Fruit fly (Drosophila melanogaster) whole organism, embryonic: ENCODE results near the gene Rcd5.

Experiments used
- ATbp ChIP-seq: fragments of 200-800 bp; sonication (Bioruptor generic); optimal IDR thresholded peaks from 2 replicates; lab custom pipeline; 2017; ENCODE audit warnings: missing biosample characterization, mild to moderate bottlenecking, missing genetic modification characterization, missing genetic modification reagents
- Aef1 ChIP-seq: fragments of 200-800 bp; sonication (Bioruptor generic); IDR thresholded peaks from 3 replicates; pipeline ENCODE4 v1.3.6; 2022; ENCODE audit warnings: missing biosample characterization, missing genetic modification characterization
- CG10321 ChIP-seq: fragments of 200-800 bp; sonication (Bioruptor generic); IDR thresholded peaks from 2 replicates; pipeline ENCODE4 v1.3.6; 2022; ENCODE audit warnings: missing biosample characterization, missing genetic modification characterization
- CG12071 ChIP-seq: fragments of 200-800 bp; sonication (Bioruptor generic); optimal IDR thresholded peaks from 3 replicates; lab custom pipeline; 2018; ENCODE audit warnings: missing biosample characterization, mild to moderate bottlenecking, missing genetic modification characterization
- CG12299 ChIP-seq: fragments of 200-800 bp; sonication (Bioruptor generic); optimal IDR thresholded peaks from 2 replicates; lab custom pipeline; 2018; ENCODE audit warnings: missing biosample characterization, mild to moderate bottlenecking, missing genetic modification characterization
- CG12659 ChIP-seq: fragments of 200-800 bp; sonication (Bioruptor generic); optimal IDR thresholded peaks from 3 replicates; lab custom pipeline; 2017; ENCODE audit warnings: mild to moderate bottlenecking, missing biosample characterization, missing genetic modification reagents, missing genetic modification characterization
- CG12744 ChIP-seq: fragments of 200-800 bp; sonication (Bioruptor generic); optimal IDR thresholded peaks from 2 replicates; lab custom pipeline; 2016; ENCODE audit warnings: missing biosample characterization, missing genetic modification characterization
- CG13287 ChIP-seq: fragments of 200-800 bp; sonication (Bioruptor generic); IDR thresholded peaks from 2 replicates; pipeline ENCODE4 v1.3.6; 2022; ENCODE audit warnings: missing biosample characterization, missing genetic modification characterization; ENCODE audit not compliant: partially characterized antibody
- CG13775 ChIP-seq: fragments of 200-800 bp; sonication (Bioruptor generic); optimal IDR thresholded peaks from 3 replicates; lab custom pipeline; 2017; ENCODE audit warnings: missing biosample characterization, mild to moderate bottlenecking, missing genetic modification characterization
- CG14860 ChIP-seq: fragments of 200-800 bp; sonication (Bioruptor generic); IDR thresholded peaks from 3 replicates; pipeline ENCODE4 v1.3.6; 2022; ENCODE audit warnings: missing biosample characterization, missing genetic modification characterization; ENCODE audit not compliant: partially characterized antibody
- CG15514 ChIP-seq: fragments of 200-800 bp; sonication (Bioruptor generic); optimal IDR thresholded peaks from 3 replicates; lab custom pipeline; 2017; ENCODE audit warnings: missing biosample characterization, missing genetic modification characterization, mild to moderate bottlenecking, moderate library complexity, missing genetic modification reagents
- CG1602 ChIP-seq: fragments of 200-800 bp; sonication (Bioruptor generic); optimal IDR thresholded peaks from 3 replicates; lab custom pipeline; 2016; ENCODE audit warnings: missing biosample characterization, missing genetic modification characterization
- CG1603 ChIP-seq: fragments of 200-800 bp; sonication (Bioruptor generic); optimal IDR thresholded peaks from 2 replicates; lab custom pipeline; 2019; ENCODE audit warnings: missing biosample characterization, mild to moderate bottlenecking, missing genetic modification characterization, moderate library complexity
- CG17361 ChIP-seq: fragments of 200-800 bp; sonication (Bioruptor generic); IDR thresholded peaks from 3 replicates; pipeline ENCODE4 v1.3.6; 2022; ENCODE audit warnings: missing biosample characterization, missing genetic modification characterization
- CG4328 ChIP-seq: fragments of 200-800 bp; sonication (Bioruptor generic); optimal IDR thresholded peaks from 3 replicates; lab custom pipeline; 2017; ENCODE audit warnings: missing biosample characterization, missing genetic modification reagents, missing genetic modification characterization
- CG8388 ChIP-seq: fragments of 200-800 bp; sonication (Bioruptor generic); optimal IDR thresholded peaks from 2 replicates; lab custom pipeline; 2019; ENCODE audit warnings: missing biosample characterization, mild to moderate bottlenecking, missing genetic modification characterization, moderate library complexity
- CG9797 ChIP-seq: fragments of 200-800 bp; sonication (Bioruptor generic); optimal IDR thresholded peaks from 3 replicates; lab custom pipeline; 2018; ENCODE audit warnings: missing biosample characterization, mild to moderate bottlenecking, missing genetic modification characterization
- CoRest ChIP-seq: fragments of 200-800 bp; sonication (Bioruptor generic); optimal IDR thresholded peaks from 3 replicates; lab custom pipeline; 2018; ENCODE audit warnings: missing biosample characterization, mild to moderate bottlenecking, missing genetic modification characterization, moderate library complexity
- Dll ChIP-seq: fragments of 200-800 bp; sonication (Bioruptor generic); IDR thresholded peaks from 4 replicates; pipeline ENCODE4 v1.3.6; 2022; ENCODE audit warnings: missing biosample characterization, missing genetic modification characterization; ENCODE audit not compliant: partially characterized antibody
- Dp ChIP-seq: fragments of 200-800 bp; sonication (Bioruptor generic); optimal IDR thresholded peaks from 2 replicates; lab custom pipeline; 2018; ENCODE audit warnings: missing biosample characterization, mild to moderate bottlenecking, missing genetic modification characterization, moderate library complexity
- E2f2 ChIP-seq: fragments of 200-800 bp; sonication (Bioruptor generic); IDR thresholded peaks from 2 replicates; pipeline ENCODE4 v1.3.6; 2022; ENCODE audit warnings: missing biosample characterization, missing genetic modification characterization
- HmgD ChIP-seq: fragments of 200-800 bp; sonication (Bioruptor generic); optimal IDR thresholded peaks from 3 replicates; lab custom pipeline; 2016; ENCODE audit warnings: missing biosample characterization, missing genetic modification characterization
- Hmr ChIP-seq: fragments of 200-800 bp; sonication (Bioruptor generic); optimal IDR thresholded peaks from 3 replicates; lab custom pipeline; 2017; ENCODE audit warnings: mild to moderate bottlenecking, missing biosample characterization, missing genetic modification reagents, missing genetic modification characterization
- Kr ChIP-seq: fragments of 200-800 bp; sonication (Bioruptor generic); optimal IDR thresholded peaks from 2 replicates; lab custom pipeline; 2017; ENCODE audit warnings: missing biosample characterization, mild to moderate bottlenecking, missing genetic modification characterization
- MBD-R2 ChIP-seq: fragments of 200-800 bp; sonication (Bioruptor generic); IDR thresholded peaks from 2 replicates; pipeline ENCODE4 v1.3.6; 2022; ENCODE audit warnings: missing biosample characterization, missing genetic modification characterization
- MESR4 ChIP-seq: fragments of 200-800 bp; sonication (Bioruptor generic); optimal IDR thresholded peaks from 2 replicates; lab custom pipeline; 2018; ENCODE audit warnings: missing biosample characterization, mild to moderate bottlenecking, missing genetic modification characterization, moderate library complexity
- Meics ChIP-seq: fragments of 200-800 bp; sonication (Bioruptor generic); optimal IDR thresholded peaks from 2 replicates; lab custom pipeline; 2017; ENCODE audit warnings: missing biosample characterization, mild to moderate bottlenecking, missing genetic modification characterization
- Myb ChIP-seq: fragments of 200-800 bp; sonication (Bioruptor generic); optimal IDR thresholded peaks from 2 replicates; lab custom pipeline; 2016; ENCODE audit warnings: missing biosample characterization, missing genetic modification characterization
- Nf-YA ChIP-seq: fragments of 200-800 bp; sonication (Bioruptor generic); IDR thresholded peaks from 2 replicates; pipeline ENCODE4 v1.3.6; 2022; ENCODE audit warnings: missing biosample characterization, missing genetic modification characterization
- Oaz ChIP-seq: fragments of 200-800 bp; sonication (Bioruptor generic); IDR thresholded peaks from 2 replicates; pipeline ENCODE4 v1.3.6; 2022; ENCODE audit warnings: missing biosample characterization, missing genetic modification characterization
- Ravus ChIP-seq: fragments of 200-800 bp; sonication (Bioruptor generic); IDR thresholded peaks from 2 replicates; pipeline ENCODE4 v1.3.6; 2022; ENCODE audit warnings: missing biosample characterization, missing genetic modification characterization
- Side ChIP-seq: fragments of 200-800 bp; sonication (Bioruptor generic); optimal IDR thresholded peaks from 2 replicates; lab custom pipeline; 2016; ENCODE audit warnings: missing biosample characterization, missing genetic modification characterization
- Stat92E ChIP-seq, 3 experiments: fragments of >200 bp in 2 of 3; fragments of 200-800 bp in 1 of 3; sonication (Bioruptor generic) in 1 of 3; optimal IDR thresholded peaks; 2 replicates each; lab custom pipeline; 2017 to 2019; ENCODE audit warnings: missing biosample characterization in 3 of 3, missing genetic modification characterization in 3 of 3, mild to moderate bottlenecking in 1 of 3, moderate library complexity in 1 of 3
- amos ChIP-seq: fragments of 200-800 bp; sonication (Bioruptor generic); IDR thresholded peaks from 2 replicates; pipeline ENCODE4 v1.3.6; 2022; ENCODE audit warnings: missing biosample characterization, missing genetic modification characterization; ENCODE audit not compliant: partially characterized antibody
- ara ChIP-seq: fragments of 200-800 bp; sonication (Bioruptor generic); IDR thresholded peaks from 2 replicates; pipeline ENCODE4 v1.3.6; 2022; ENCODE audit warnings: missing biosample characterization, missing genetic modification characterization
- crc ChIP-seq: fragments of 200-800 bp; sonication (Bioruptor generic); optimal IDR thresholded peaks from 2 replicates; lab custom pipeline; 2016; ENCODE audit warnings: missing biosample characterization, missing genetic modification characterization
- cwo ChIP-seq: fragments of 200-800 bp; sonication (Bioruptor generic); optimal IDR thresholded peaks from 3 replicates; lab custom pipeline; 2017; ENCODE audit warnings: missing biosample characterization, missing genetic modification characterization, mild to moderate bottlenecking, moderate library complexity, missing genetic modification reagents
- exex ChIP-seq: fragments of 200-800 bp; sonication (Bioruptor generic); optimal IDR thresholded peaks from 4 replicates; lab custom pipeline; 2018; ENCODE audit warnings: missing biosample characterization, mild to moderate bottlenecking, missing genetic modification characterization, moderate library complexity
- fd96Cb ChIP-seq: fragments of 200-800 bp; sonication (Bioruptor generic); optimal IDR thresholded peaks from 2 replicates; lab custom pipeline; 2018; ENCODE audit warnings: missing biosample characterization, mild to moderate bottlenecking, missing genetic modification characterization, moderate library complexity
- h ChIP-seq: fragments of >200 bp; optimal IDR thresholded peaks from 2 replicates; lab custom pipeline; 2017
- ham ChIP-seq: fragments of 200-800 bp; sonication (Bioruptor generic); IDR thresholded peaks from 2 replicates; pipeline ENCODE4 v1.3.6; 2022; ENCODE audit warnings: missing biosample characterization, missing genetic modification characterization
- jumu ChIP-seq: fragments of 200-800 bp; sonication (Bioruptor generic); optimal IDR thresholded peaks from 3 replicates; lab custom pipeline; 2016; ENCODE audit warnings: missing biosample characterization, missing genetic modification characterization
- lbe ChIP-seq: fragments of 200-800 bp; sonication (Bioruptor generic); optimal IDR thresholded peaks from 2 replicates; lab custom pipeline; 2016; ENCODE audit warnings: missing biosample characterization, mild to moderate bottlenecking, missing genetic modification characterization
- p53 ChIP-seq: fragments of 200-800 bp; sonication (Bioruptor generic); optimal IDR thresholded peaks from 2 replicates; lab custom pipeline; 2016; ENCODE audit warnings: missing biosample characterization, missing genetic modification characterization
- pros ChIP-seq: fragments of 200-800 bp; sonication (Bioruptor generic); optimal IDR thresholded peaks from 3 replicates; lab custom pipeline; 2019; ENCODE audit warnings: missing biosample characterization, mild to moderate bottlenecking, missing genetic modification characterization, moderate library complexity
- pzg ChIP-seq: fragments of 200-800 bp; sonication (Bioruptor generic); optimal IDR thresholded peaks from 3 replicates; lab custom pipeline; 2018; ENCODE audit warnings: missing biosample characterization, mild to moderate bottlenecking, missing genetic modification characterization, moderate library complexity
- sima ChIP-seq: fragments of 200-800 bp; sonication (Bioruptor generic); optimal IDR thresholded peaks from 2 replicates; lab custom pipeline; 2016; ENCODE audit warnings: missing biosample characterization, missing genetic modification characterization
- slou ChIP-seq: fragments of 200-800 bp; sonication (Bioruptor generic); optimal IDR thresholded peaks from 3 replicates; lab custom pipeline; 2016; ENCODE audit warnings: missing biosample characterization, missing genetic modification characterization
- sna ChIP-seq: fragments of 200-800 bp; sonication (Bioruptor generic); IDR thresholded peaks from 2 replicates; pipeline ENCODE4 v1.3.6; 2022; ENCODE audit warnings: missing biosample characterization, missing genetic modification characterization; ENCODE audit not compliant: partially characterized antibody
- wdn ChIP-seq: fragments of 200-800 bp; sonication (Bioruptor generic); IDR thresholded peaks from 2 replicates; pipeline ENCODE4 v1.3.6; 2022; ENCODE audit warnings: missing biosample characterization, missing genetic modification characterization
- zen ChIP-seq: fragments of 200-800 bp; sonication (Bioruptor generic); optimal IDR thresholded peaks from 3 replicates; lab custom pipeline; 2018; ENCODE audit warnings: missing biosample characterization, mild to moderate bottlenecking, missing genetic modification characterization, moderate library complexity

Gene Rcd5

dm6 chr3L:4003316-4003715, 37.0 kb upstream of the Rcd5 start, which contains the start of gene CG14985 (continued):
- TF ChIP-seq Aef1 (GFP tag; lab: Robert Waterston, UW) (no peak), ara (GFP tag; lab: Robert Waterston, UW) (no peak), Hmr (no peak), CG14860 (GFP tag; lab: Robert Waterston, UW) (no peak), CG9797 (GFP tag; lab: Kevin White, UChicago) (peak; percentile 62), h (lab: Kevin White, UChicago) (no peak), amos (GFP tag; lab: Robert Waterston, UW) (no peak), pzg (GFP tag; lab: Kevin White, UChicago) (peak; percentile 35), Kr (GFP tag; lab: Kevin White, UChicago) (no peak), lbe (GFP tag; lab: Kevin White, UChicago) (no peak), CG8388 (GFP tag; lab: Kevin White, UChicago) (no peak), CG4328 (no peak), pros (GFP tag; lab: Kevin White, UChicago) (no peak), p53 (GFP tag; lab: Kevin White, UChicago) (no peak), jumu (GFP tag; lab: Kevin White, UChicago) (no peak), slou (no peak), CG12299 (tag; lab: Kevin White, UChicago) (no peak), CG10321 (GFP tag; lab: Robert Waterston, UW) (no peak), Oaz (GFP tag; lab: Robert Waterston, UW) (no peak), CG1602 (GFP tag; lab: Kevin White, UChicago) (no peak), CG13287 (0 out of 2 replicates have a peak, but pooled peaks have one; percentile 12), zen (no peak), CG12744 (GFP tag; lab: Kevin White, UChicago) (no peak), cwo (GFP tag; lab: Kevin White, UChicago) (no peak), MESR4 (GFP tag; lab: Kevin White, UChicago) (peak; percentile 52), wdn (GFP tag; lab: Robert Waterston, UW) (no peak), Dp (GFP tag; lab: Kevin White, UChicago) (peak; percentile 48), E2f2 (GFP tag; lab: Robert Waterston, UW) (peak; percentile 56), HmgD (GFP tag; lab: Kevin White, UChicago) (no peak), sna (GFP tag; lab: Robert Waterston, UW) (no peak), Meics (GFP tag; lab: Kevin White, UChicago) (no peak), Nf-YA (GFP tag; lab: Robert Waterston, UW) (no peak), Myb (GFP tag; lab: Kevin White, UChicago) (peak; percentile 90), CG15514 (peak; percentile 96), CG12071 (GFP tag; lab: Kevin White, UChicago) (no peak), CG1603 (tag; lab: Kevin White, UChicago) (peak; percentile 39), CG17361 (GFP tag; lab: Robert Waterston, UW) (no peak), MBD-R2 (GFP tag; lab: Robert Waterston, UW) (peak; percentile 55)

DNA sequence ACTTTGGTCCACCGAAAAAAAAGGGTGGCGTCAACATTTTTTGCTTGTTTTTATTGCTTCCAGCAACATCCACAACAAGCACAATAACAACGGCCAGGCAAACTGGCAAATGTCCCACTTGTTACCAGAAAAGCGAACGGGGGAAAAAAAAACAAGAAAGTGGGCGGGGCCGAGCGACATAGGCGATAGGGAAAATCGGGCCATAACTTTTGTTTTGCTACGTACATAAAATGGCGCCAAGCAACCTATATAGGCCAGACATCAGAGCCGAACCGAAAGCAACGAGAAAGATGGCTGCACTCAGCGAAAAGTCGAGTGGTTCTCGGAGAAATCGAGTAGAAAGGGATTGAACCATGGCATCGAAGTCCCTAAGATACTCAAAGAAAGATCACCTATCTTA, 33.1 kb upstream of the Rcd5 start:
- TF ChIP-seq CG13775, result no peak
- TF ChIP-seq Myb (GFP tag; lab: Kevin White, UChicago), result no peak
- TF ChIP-seq fd96Cb, result no peak
- TF ChIP-seq crc (GFP tag; lab: Kevin White, UChicago), result no peak
- no peak for TF ChIP-seq exex (tag; lab: Kevin White, UChicago)
- TF ChIP-seq p53 (GFP tag; lab: Kevin White, UChicago), result no peak
- TF ChIP-seq Ravus (GFP tag; lab: Robert Waterston, UW), result no peak
- TF ChIP-seq CG12659 (GFP tag; lab: Kevin White, UChicago), result peak; percentile 5
- TF ChIP-seq Stat92E (GFP tag; optimal IDR thresholded peaks at IDR 0.05; lab: Kevin White, UChicago), result no peak
- TF ChIP-seq CoRest, result peak; percentile 7
- TF ChIP-seq Side (GFP tag; lab: Kevin White, UChicago), result no peak
- TF ChIP-seq ATbp (GFP tag; lab: Kevin White, UChicago), result no peak
- TF ChIP-seq CG9797 (GFP tag; lab: Kevin White, UChicago), result no peak
- no peak for TF ChIP-seq Dll (GFP tag; lab: Robert Waterston, UW)
- TF ChIP-seq MESR4 (GFP tag; lab: Kevin White, UChicago), result no peak
- no peak for TF ChIP-seq ham (GFP tag; lab: Robert Waterston, UW)
- TF ChIP-seq sima (GFP tag; lab: Kevin White, UChicago), result no peak
